Worm (Caenorhabditis elegans) whole organism, late embryonic: ENCODE measurements around the gene skr-20.

Source experiments
- C38D4.7 ChIP-seq: fragments of 200-800 bp; sonication (Bioruptor generic); optimal IDR thresholded peaks from 2 replicates; lab custom pipeline; 2018; ENCODE audit warnings: mild to moderate bottlenecking, missing genetic modification characterization, moderate library complexity, missing compliant biosample characterization
- F13H6.1 ChIP-seq: sonication (generic microtip); optimal IDR thresholded peaks from 2 replicates; lab custom pipeline; 2016; ENCODE audit warnings: missing genetic modification characterization, missing compliant biosample characterization
- K02D7.2 ChIP-seq: sonication (generic microtip); optimal IDR thresholded peaks from 2 replicates; lab custom pipeline; 2017; ENCODE audit warnings: mild to moderate bottlenecking, missing genetic modification characterization, missing compliant biosample characterization
- T23F11.4 ChIP-seq: fragments of 200-800 bp; sonication (Bioruptor generic); optimal IDR thresholded peaks from 2 replicates; lab custom pipeline; 2018; ENCODE audit warnings: mild to moderate bottlenecking, missing genetic modification characterization, missing compliant biosample characterization
- Y22D7AL.16 ChIP-seq: sonication (generic microtip); optimal IDR thresholded peaks from 2 replicates; lab custom pipeline; 2016; ENCODE audit warnings: missing genetic modification characterization, missing compliant biosample characterization
- ahr-1 ChIP-seq: sonication (generic microtip); optimal IDR thresholded peaks from 2 replicates; lab custom pipeline; 2016; ENCODE audit warnings: missing genetic modification characterization, missing compliant biosample characterization
- ama-1 ChIP-seq: fragments of 150-350 bp; optimal IDR thresholded peaks from 2 replicates; lab custom pipeline; 2014
- ceh-14 ChIP-seq: sonication (generic microtip); optimal IDR thresholded peaks from 2 replicates; lab custom pipeline; 2016; ENCODE audit warnings: missing genotype, missing genetic modification characterization, missing compliant biosample characterization
- ceh-18 ChIP-seq: sonication (generic microtip); optimal IDR thresholded peaks from 2 replicates; lab custom pipeline; 2016; ENCODE audit warnings: missing genetic modification characterization, missing compliant biosample characterization
- ceh-19 ChIP-seq: fragments of 200-800 bp; sonication (Bioruptor generic); optimal IDR thresholded peaks from 2 replicates; lab custom pipeline; 2018; ENCODE audit warnings: mild to moderate bottlenecking, missing genetic modification characterization, missing compliant biosample characterization
- ceh-2 ChIP-seq: sonication (generic microtip); optimal IDR thresholded peaks from 2 replicates; lab custom pipeline; 2016; ENCODE audit warnings: missing genotype, missing genetic modification characterization, missing compliant biosample characterization
- ceh-22 ChIP-seq: sonication (generic microtip); optimal IDR thresholded peaks from 2 replicates; lab custom pipeline; 2017; ENCODE audit warnings: missing biosample characterization, missing genetic modification characterization
- ceh-30 ChIP-seq: fragments of 150-350 bp; optimal IDR thresholded peaks from 2 replicates; lab custom pipeline; 2014; ENCODE audit warnings: missing biosample characterization, missing genetic modification characterization
- ceh-31 ChIP-seq: sonication (generic microtip); optimal IDR thresholded peaks from 2 replicates; lab custom pipeline; 2016; ENCODE audit warnings: missing genetic modification characterization, missing compliant biosample characterization
- ceh-34 ChIP-seq: sonication (generic microtip); optimal IDR thresholded peaks from 2 replicates; lab custom pipeline; 2016; ENCODE audit warnings: mild to moderate bottlenecking, missing genetic modification characterization, missing compliant biosample characterization
- ceh-48 ChIP-seq: sonication (generic microtip); optimal IDR thresholded peaks from 2 replicates; lab custom pipeline; 2016; ENCODE audit warnings: missing genetic modification characterization, inconsistent platforms, missing compliant biosample characterization
- ceh-9 ChIP-seq: sonication (generic microtip); optimal IDR thresholded peaks from 2 replicates; lab custom pipeline; 2016; ENCODE audit warnings: mild to moderate bottlenecking, missing genetic modification characterization, inconsistent platforms, missing compliant biosample characterization
- che-1 ChIP-seq: sonication (generic microtip); optimal IDR thresholded peaks from 2 replicates; lab custom pipeline; 2016; ENCODE audit warnings: mild to moderate bottlenecking, missing genetic modification characterization, missing compliant biosample characterization
- dmd-4 ChIP-seq: sonication (generic microtip); optimal IDR thresholded peaks from 2 replicates; lab custom pipeline; 2016; ENCODE audit warnings: borderline replicate concordance, missing genetic modification characterization, missing compliant biosample characterization
- dve-1 ChIP-seq: sonication (generic microtip); optimal IDR thresholded peaks from 2 replicates; lab custom pipeline; 2017; ENCODE audit warnings: antibody characterized with exemption, mild to moderate bottlenecking, missing genetic modification characterization, missing compliant biosample characterization
- elt-2 ChIP-seq: sonication (generic microtip); optimal IDR thresholded peaks from 2 replicates; lab custom pipeline; 2016; ENCODE audit warnings: missing genetic modification reagents, missing genetic modification characterization, missing compliant biosample characterization
- elt-4 ChIP-seq: sonication (generic microtip); optimal IDR thresholded peaks from 2 replicates; lab custom pipeline; 2016; ENCODE audit warnings: missing genetic modification characterization, missing compliant biosample characterization
- ets-4 ChIP-seq: sonication (generic microtip); optimal IDR thresholded peaks from 2 replicates; lab custom pipeline; 2016; ENCODE audit warnings: missing genetic modification characterization, missing compliant biosample characterization
- eyg-1 ChIP-seq: sonication (generic microtip); optimal IDR thresholded peaks from 2 replicates; lab custom pipeline; 2016; ENCODE audit warnings: missing genotype, missing genetic modification characterization, missing compliant biosample characterization
- fax-1 ChIP-seq: sonication (generic microtip); optimal IDR thresholded peaks from 2 replicates; lab custom pipeline; 2016; ENCODE audit warnings: missing genotype, missing genetic modification characterization, missing compliant biosample characterization
- gmeb-2 ChIP-seq: sonication (generic microtip); optimal IDR thresholded peaks from 2 replicates; lab custom pipeline; 2016; ENCODE audit warnings: missing genetic modification characterization, inconsistent platforms, missing compliant biosample characterization
- hlh-13 ChIP-seq: fragments of 200-800 bp; sonication (Bioruptor generic); optimal IDR thresholded peaks from 2 replicates; lab custom pipeline; 2018; ENCODE audit warnings: mild to moderate bottlenecking, missing genetic modification characterization, missing compliant biosample characterization
- hlh-15 ChIP-seq: sonication (generic microtip); optimal IDR thresholded peaks from 2 replicates; lab custom pipeline; 2016; ENCODE audit warnings: missing genetic modification characterization, missing compliant biosample characterization
- hlh-30 ChIP-seq: sonication (generic microtip); optimal IDR thresholded peaks from 2 replicates; lab custom pipeline; 2017; ENCODE audit warnings: antibody characterized with exemption, missing genetic modification characterization, missing compliant biosample characterization; ENCODE audit not compliant: insufficient read depth
- hlh-8 ChIP-seq: sonication (generic microtip); optimal IDR thresholded peaks from 2 replicates; lab custom pipeline; 2016; ENCODE audit warnings: missing genotype, missing genetic modification characterization, missing compliant biosample characterization
- lim-6 ChIP-seq: sonication (generic microtip); optimal IDR thresholded peaks from 2 replicates; lab custom pipeline; 2016; ENCODE audit warnings: missing genetic modification characterization, missing compliant biosample characterization
- mec-3 ChIP-seq: sonication (generic microtip); optimal IDR thresholded peaks from 2 replicates; lab custom pipeline; 2016; ENCODE audit warnings: borderline replicate concordance, missing genetic modification characterization, missing compliant biosample characterization
- nhr-11 ChIP-seq: fragments of 150-350 bp; optimal IDR thresholded peaks from 2 replicates; lab custom pipeline; 2014; ENCODE audit warnings: missing biosample characterization, missing genetic modification characterization
- nhr-232 ChIP-seq: sonication (generic microtip); optimal IDR thresholded peaks from 2 replicates; lab custom pipeline; 2016; ENCODE audit warnings: missing genetic modification characterization, missing compliant biosample characterization
- odd-2 ChIP-seq: sonication (generic microtip); optimal IDR thresholded peaks from 2 replicates; lab custom pipeline; 2017; ENCODE audit warnings: antibody characterized with exemption, mild to moderate bottlenecking, missing genetic modification characterization, missing compliant biosample characterization
- pag-3 ChIP-seq: sonication (generic microtip); optimal IDR thresholded peaks from 2 replicates; lab custom pipeline; 2016; ENCODE audit warnings: missing compliant biosample characterization, missing genetic modification characterization, borderline replicate concordance
- pat-9 ChIP-seq: fragments of 200-800 bp; sonication (Bioruptor generic); optimal IDR thresholded peaks from 2 replicates; lab custom pipeline; 2018; ENCODE audit warnings: mild to moderate bottlenecking, missing genetic modification characterization, moderate library complexity, missing compliant biosample characterization
- pha-2 ChIP-seq: sonication (generic microtip); optimal IDR thresholded peaks from 2 replicates; lab custom pipeline; 2017; ENCODE audit warnings: mild to moderate bottlenecking, missing genetic modification characterization, missing compliant biosample characterization
- pha-4 ChIP-seq: fragments of 150-350 bp; optimal IDR thresholded peaks from 2 replicates; lab custom pipeline; 2018; ENCODE audit warnings: missing biosample characterization, missing genetic modification reagents, missing genetic modification characterization
- rnt-1 ChIP-seq: sonication (generic microtip); optimal IDR thresholded peaks from 2 replicates; lab custom pipeline; 2016; ENCODE audit warnings: missing genetic modification characterization, missing compliant biosample characterization
- sdc-2 ChIP-seq: sonication (generic microtip); optimal IDR thresholded peaks from 2 replicates; lab custom pipeline; 2016; ENCODE audit warnings: missing genotype, missing genetic modification characterization, missing compliant biosample characterization
- sox-2 ChIP-seq: fragments of 200-800 bp; sonication (Bioruptor generic); IDR thresholded peaks from 2 replicates; pipeline ENCODE4 v1.3.6; 2022; ENCODE audit warnings: missing genetic modification reagents, missing genetic modification characterization, missing compliant biosample characterization
- sox-4 ChIP-seq: sonication (generic microtip); optimal IDR thresholded peaks from 2 replicates; lab custom pipeline; 2017; ENCODE audit warnings: mild to moderate bottlenecking, missing genetic modification characterization, inconsistent platforms, missing compliant biosample characterization
- syd-9 ChIP-seq: sonication (generic microtip); optimal IDR thresholded peaks from 2 replicates; lab custom pipeline; 2016; ENCODE audit warnings: mild to moderate bottlenecking, missing genetic modification characterization, moderate library complexity, missing compliant biosample characterization
- tbx-2 ChIP-seq: sonication (generic microtip); optimal IDR thresholded peaks from 2 replicates; lab custom pipeline; 2016; ENCODE audit warnings: missing genetic modification characterization, missing compliant biosample characterization
- tbx-7 ChIP-seq: sonication (generic microtip); optimal IDR thresholded peaks from 2 replicates; lab custom pipeline; 2016; ENCODE audit warnings: missing genotype, missing genetic modification characterization, missing compliant biosample characterization
- unc-3 ChIP-seq, 2 experiments: fragments of 200-800 bp in 1 of 2; sonication (Bioruptor generic) in 1 of 2; sonication (generic microtip) in 1 of 2; conservative IDR thresholded peaks in 1 of 2; optimal IDR thresholded peaks in 1 of 2; 2 replicates each; pipeline versions ENCODE4 v1.3.6 to Lab custom; 2016 to 2022; ENCODE audit warnings: missing compliant biosample characterization in 2 of 2, missing genetic modification characterization in 2 of 2, missing genetic modification reagents in 1 of 2
- unc-42 ChIP-seq: sonication (generic microtip); optimal IDR thresholded peaks from 2 replicates; lab custom pipeline; 2016; ENCODE audit warnings: missing genotype, missing genetic modification characterization, missing compliant biosample characterization
- unc-55 ChIP-seq: sonication (generic microtip); optimal IDR thresholded peaks from 2 replicates; lab custom pipeline; 2017; ENCODE audit warnings: missing biosample characterization, missing genetic modification reagents, missing genetic modification characterization
- unc-86 ChIP-seq: sonication (generic microtip); optimal IDR thresholded peaks from 2 replicates; lab custom pipeline; 2016; ENCODE audit warnings: missing genetic modification characterization, missing compliant biosample characterization
- zip-5 ChIP-seq: sonication (generic microtip); optimal IDR thresholded peaks from 2 replicates; lab custom pipeline; 2016; ENCODE audit warnings: missing genetic modification characterization, missing compliant biosample characterization
- ztf-16 ChIP-seq: sonication (generic microtip); optimal IDR thresholded peaks from 2 replicates; lab custom pipeline; 2017; ENCODE audit warnings: missing genetic modification characterization, missing compliant biosample characterization

skr-20 gene

ce11 chrX:13225111-13225905 is 2.0 kb upstream of the skr-20 start:
- no peak for TF ChIP-seq hlh-15 (tag; lab: Kevin White, UChicago)
- no peak for TF ChIP-seq sox-4 (tag; lab: Kevin White, UChicago)
- no peak for TF ChIP-seq gmeb-2 (tag; lab: Kevin White, UChicago)
- TF ChIP-seq nhr-11, result no peak
- no peak for TF ChIP-seq ama-1 (lab: Kevin White, UChicago)
- no peak for TF ChIP-seq ceh-18 (tag; lab: Kevin White, UChicago)
- no peak for TF ChIP-seq hlh-8 (tag; lab: Kevin White, UChicago)
- TF ChIP-seq dmd-4 (tag; lab: Kevin White, UChicago), result no peak
- no peak for TF ChIP-seq pha-2 (tag; lab: Kevin White, UChicago)
- TF ChIP-seq Y22D7AL.16 (tag; lab: Kevin White, UChicago), result no peak
- peak; percentile 32 for TF ChIP-seq elt-2 (tag; lab: Kevin White, UChicago)
- TF ChIP-seq unc-42, result no peak
- TF ChIP-seq unc-55 (GFP tag; lab: Kevin White, UChicago), result no peak
- no peak for TF ChIP-seq ceh-9 (tag; lab: Kevin White, UChicago)
- TF ChIP-seq ceh-31 (tag; lab: Kevin White, UChicago), result peak; percentile 7
- TF ChIP-seq pag-3 (tag; lab: Kevin White, UChicago), result no peak
- TF ChIP-seq F13H6.1 (tag; lab: Kevin White, UChicago), result no peak
- TF ChIP-seq ceh-2 (tag; lab: Kevin White, UChicago), result peak; percentile 36
- TF ChIP-seq rnt-1, result no peak
- TF ChIP-seq pat-9 (tag; lab: Kevin White, UChicago), result no peak
- no peak for TF ChIP-seq eyg-1 (tag; lab: Kevin White, UChicago)
- no peak for TF ChIP-seq lim-6 (tag; lab: Kevin White, UChicago)
- no peak for TF ChIP-seq mec-3 (tag; lab: Kevin White, UChicago)
- TF ChIP-seq odd-2, result no peak
- no peak for TF ChIP-seq syd-9 (tag; lab: Kevin White, UChicago)
- TF ChIP-seq hlh-30 (tag; lab: Kevin White, UChicago), result peak; percentile 80
- TF ChIP-seq zip-5 (tag; lab: Kevin White, UChicago), result no peak
- no peak for TF ChIP-seq ahr-1 (tag; lab: Kevin White, UChicago)
- TF ChIP-seq tbx-2, result no peak
- no peak for TF ChIP-seq T23F11.4
- TF ChIP-seq C38D4.7 (GFP tag; lab: Kevin White, UChicago), result no peak
- no peak for TF ChIP-seq unc-86
- no peak for TF ChIP-seq che-1
- TF ChIP-seq elt-4 (tag; lab: Kevin White, UChicago), result no peak
- no peak for TF ChIP-seq ceh-30 (tag; lab: Kevin White, UChicago)
- TF ChIP-seq sdc-2, result no peak
- TF ChIP-seq hlh-13 (GFP tag; lab: Kevin White, UChicago), result no peak
- no peak for TF ChIP-seq fax-1 (tag; lab: Kevin White, UChicago)
- no peak for TF ChIP-seq unc-3 (GFP tag; conservative IDR thresholded peaks at IDR 0.05; lab: Robert Waterston, UW)
- TF ChIP-seq unc-3 (tag; optimal IDR thresholded peaks at IDR 0.05; lab: Kevin White, UChicago), result no peak
- no peak for TF ChIP-seq tbx-7
- TF ChIP-seq ceh-34 (tag; lab: Kevin White, UChicago), result no peak
- no peak for TF ChIP-seq K02D7.2
- TF ChIP-seq ztf-16 (tag; lab: Kevin White, UChicago), result no peak
- no peak for TF ChIP-seq sox-2
- no peak for TF ChIP-seq pha-4 (tag; lab: Kevin White, UChicago)
- TF ChIP-seq ceh-22 (tag; lab: Kevin White, UChicago), result peak; percentile 11
- TF ChIP-seq nhr-232 (tag; lab: Kevin White, UChicago), result no peak
- no peak for TF ChIP-seq ceh-14
- TF ChIP-seq dve-1 (tag; lab: Kevin White, UChicago), result no peak
- no peak for TF ChIP-seq ets-4 (tag; lab: Kevin White, UChicago)
- TF ChIP-seq ceh-19 (GFP tag; lab: Kevin White, UChicago), result peak; percentile 23
- TF ChIP-seq ceh-48 (tag; lab: Kevin White, UChicago), result peak; percentile 52
